Fruit fly (Drosophila melanogaster) whole organism, embryonic: ENCODE data around the gene CG33795.

Experiments used
- CG13296 ChIP-seq: fragments of 200-800 bp; sonication (Bioruptor generic); optimal IDR thresholded peaks from 3 replicates; lab custom pipeline; 2018; ENCODE audit warnings: missing biosample characterization, mild to moderate bottlenecking, missing genetic modification characterization
- CG13624 ChIP-seq: fragments of 200-800 bp; sonication (Bioruptor generic); optimal IDR thresholded peaks from 2 replicates; lab custom pipeline; 2016; ENCODE audit warnings: missing biosample characterization, missing genetic modification characterization
- CG14965 ChIP-seq: fragments of 200-800 bp; sonication (Bioruptor generic); optimal IDR thresholded peaks from 2 replicates; lab custom pipeline; 2016; ENCODE audit warnings: missing biosample characterization, missing genetic modification characterization, borderline replicate concordance
- CG15479 ChIP-seq: fragments of 200-800 bp; sonication (Bioruptor generic); optimal IDR thresholded peaks from 3 replicates; lab custom pipeline; 2019; ENCODE audit warnings: missing biosample characterization, mild to moderate bottlenecking, missing genetic modification characterization, moderate library complexity
- CG1647 ChIP-seq: fragments of 200-800 bp; sonication (Bioruptor generic); optimal IDR thresholded peaks from 3 replicates; lab custom pipeline; 2016; ENCODE audit warnings: missing biosample characterization, missing genetic modification characterization
- CG16815 ChIP-seq: fragments of 200-800 bp; sonication (Bioruptor generic); optimal IDR thresholded peaks from 3 replicates; lab custom pipeline; 2017; ENCODE audit warnings: missing biosample characterization, mild to moderate bottlenecking, missing genetic modification characterization
- CG17328 ChIP-seq: fragments of 200-800 bp; sonication (Bioruptor generic); IDR thresholded peaks from 2 replicates; pipeline ENCODE4 v1.3.6; 2022; ENCODE audit warnings: missing biosample characterization, missing genetic modification characterization
- CG17359 ChIP-seq: fragments of 200-800 bp; sonication (Bioruptor generic); optimal IDR thresholded peaks from 3 replicates; lab custom pipeline; 2018; ENCODE audit warnings: missing biosample characterization, mild to moderate bottlenecking, missing genetic modification characterization, moderate library complexity
- CG17612 ChIP-seq: fragments of 200-800 bp; sonication (Bioruptor generic); IDR thresholded peaks from 2 replicates; pipeline ENCODE4 v1.3.6; 2022; ENCODE audit warnings: missing biosample characterization, missing genetic modification characterization
- CG18011 ChIP-seq: fragments of 200-800 bp; sonication (Bioruptor generic); optimal IDR thresholded peaks from 2 replicates; lab custom pipeline; 2017; ENCODE audit warnings: missing biosample characterization, missing genetic modification characterization, mild to moderate bottlenecking, moderate library complexity, missing genotype
- CG2889 ChIP-seq: fragments of 200-800 bp; sonication (Bioruptor generic); IDR thresholded peaks from 3 replicates; pipeline ENCODE4 v1.3.6; 2022; ENCODE audit warnings: missing biosample characterization, missing genetic modification characterization
- CG3065 ChIP-seq: fragments of 200-800 bp; sonication (Bioruptor generic); optimal IDR thresholded peaks from 2 replicates; lab custom pipeline; 2016; ENCODE audit warnings: missing biosample characterization, missing genetic modification characterization
- CG32767 ChIP-seq: fragments of 200-800 bp; sonication (Bioruptor generic); IDR thresholded peaks from 2 replicates; pipeline ENCODE4 v1.3.6; 2022; ENCODE audit warnings: missing biosample characterization, missing genetic modification characterization
- CG3407 ChIP-seq: fragments of 200-800 bp; sonication (Bioruptor generic); optimal IDR thresholded peaks from 2 replicates; lab custom pipeline; 2018; ENCODE audit warnings: missing biosample characterization, mild to moderate bottlenecking, missing genetic modification characterization
- CG4854 ChIP-seq: fragments of 200-800 bp; sonication (Bioruptor generic); optimal IDR thresholded peaks from 2 replicates; lab custom pipeline; 2016; ENCODE audit warnings: missing biosample characterization, missing genetic modification characterization, inconsistent platforms
- CG6765 ChIP-seq: fragments of 200-800 bp; sonication (Bioruptor generic); optimal IDR thresholded peaks from 3 replicates; lab custom pipeline; 2017; ENCODE audit warnings: missing biosample characterization, mild to moderate bottlenecking, missing genetic modification characterization
- CG7745 ChIP-seq: fragments of 200-800 bp; sonication (Bioruptor generic); optimal IDR thresholded peaks from 2 replicates; lab custom pipeline; 2018; ENCODE audit warnings: missing biosample characterization, mild to moderate bottlenecking, missing genetic modification characterization, moderate library complexity
- CG7928 ChIP-seq: fragments of 200-800 bp; sonication (Bioruptor generic); optimal IDR thresholded peaks from 2 replicates; lab custom pipeline; 2017; ENCODE audit warnings: missing biosample characterization, mild to moderate bottlenecking, missing genetic modification characterization
- CG8924 ChIP-seq: fragments of 200-800 bp; optimal IDR thresholded peaks from 3 replicates; lab custom pipeline; 2019; ENCODE audit warnings: missing biosample characterization, mild to moderate bottlenecking, missing genetic modification characterization, moderate library complexity
- CG8944 ChIP-seq: fragments of 200-800 bp; sonication (Bioruptor generic); optimal IDR thresholded peaks from 3 replicates; lab custom pipeline; 2016; ENCODE audit warnings: missing biosample characterization, missing genetic modification characterization
- CG9817 ChIP-seq: fragments of 200-800 bp; sonication (Bioruptor generic); optimal IDR thresholded peaks from 2 replicates; lab custom pipeline; 2018; ENCODE audit warnings: missing biosample characterization, mild to moderate bottlenecking, missing genetic modification characterization, moderate library complexity
- Deaf1 ChIP-seq: fragments of 200-800 bp; optimal IDR thresholded peaks from 3 replicates; lab custom pipeline; 2019; ENCODE audit warnings: missing biosample characterization, mild to moderate bottlenecking, missing genetic modification characterization, moderate library complexity
- Dip3 ChIP-seq: fragments of 200-800 bp; sonication (Bioruptor generic); optimal IDR thresholded peaks from 3 replicates; lab custom pipeline; 2016; ENCODE audit warnings: missing biosample characterization, missing genetic modification characterization
- Dp ChIP-seq: fragments of 200-800 bp; sonication (Bioruptor generic); optimal IDR thresholded peaks from 2 replicates; lab custom pipeline; 2018; ENCODE audit warnings: missing biosample characterization, mild to moderate bottlenecking, missing genetic modification characterization, moderate library complexity
- Drgx ChIP-seq: fragments of 200-800 bp; sonication (Bioruptor generic); IDR thresholded peaks from 2 replicates; pipeline ENCODE4 v1.3.6; 2022; ENCODE audit warnings: missing biosample characterization, missing genetic modification characterization
- Eip74EF ChIP-seq, 2 experiments: fragments of 200-800 bp in 1 of 2; fragments of >200 bp in 1 of 2; sonication (Bioruptor generic) in 1 of 2; optimal IDR thresholded peaks; 2 replicates each; lab custom pipeline; 2017 to 2019; ENCODE audit warnings: missing biosample characterization in 2 of 2, missing genetic modification characterization in 2 of 2, mild to moderate bottlenecking in 1 of 2, moderate library complexity in 1 of 2
- Hmx ChIP-seq: fragments of 200-800 bp; sonication (Bioruptor generic); optimal IDR thresholded peaks from 2 replicates; lab custom pipeline; 2016; ENCODE audit warnings: missing biosample characterization, missing genetic modification characterization
- Lpt ChIP-seq: fragments of >200 bp; optimal IDR thresholded peaks from 2 replicates; lab custom pipeline; 2018; ENCODE audit warnings: missing biosample characterization, missing genetic modification characterization
- Nf-YA ChIP-seq: fragments of 200-800 bp; sonication (Bioruptor generic); IDR thresholded peaks from 2 replicates; pipeline ENCODE4 v1.3.6; 2022; ENCODE audit warnings: missing biosample characterization, missing genetic modification characterization
- Rfx ChIP-seq: fragments of 200-800 bp; sonication (Bioruptor generic); IDR thresholded peaks from 2 replicates; pipeline ENCODE4 v1.3.6; 2022; ENCODE audit warnings: missing biosample characterization, missing genetic modification characterization
- Sox100B ChIP-seq: fragments of 200-800 bp; sonication (Bioruptor generic); optimal IDR thresholded peaks from 3 replicates; lab custom pipeline; 2018; ENCODE audit warnings: missing biosample characterization, mild to moderate bottlenecking, missing genetic modification characterization
- bowl ChIP-seq: fragments of 200-800 bp; sonication (Bioruptor generic); IDR thresholded peaks from 2 replicates; pipeline ENCODE4 v1.3.6; 2022; ENCODE audit warnings: missing biosample characterization, missing genetic modification characterization
- btn ChIP-seq: fragments of 200-800 bp; sonication (Bioruptor generic); optimal IDR thresholded peaks from 2 replicates; lab custom pipeline; 2016; ENCODE audit warnings: missing biosample characterization, missing genetic modification characterization
- crp ChIP-seq, 2 experiments: fragments of 200-800 bp; sonication (Bioruptor generic); optimal IDR thresholded peaks; 2 replicates in 1 of 2; 3 replicates in 1 of 2; lab custom pipeline; 2017; ENCODE audit warnings: missing biosample characterization in 2 of 2, missing genetic modification characterization in 2 of 2, mild to moderate bottlenecking in 1 of 2, moderate library complexity in 1 of 2
- da ChIP-seq: fragments of 200-800 bp; sonication (Bioruptor generic); optimal IDR thresholded peaks from 2 replicates; lab custom pipeline; 2016; ENCODE audit warnings: missing biosample characterization, missing genetic modification characterization
- danr ChIP-seq: fragments of 200-800 bp; sonication (Bioruptor generic); IDR thresholded peaks from 2 replicates; pipeline ENCODE4 v1.3.6; 2022; ENCODE audit warnings: missing biosample characterization, missing genetic modification characterization
- dmrt11E ChIP-seq: fragments of 200-800 bp; sonication (Bioruptor generic); optimal IDR thresholded peaks from 3 replicates; lab custom pipeline; 2018; ENCODE audit warnings: missing biosample characterization, mild to moderate bottlenecking, missing genetic modification characterization, moderate library complexity
- dmrt99B ChIP-seq: fragments of 200-800 bp; sonication (Bioruptor generic); optimal IDR thresholded peaks from 2 replicates; lab custom pipeline; 2018; ENCODE audit warnings: missing biosample characterization, mild to moderate bottlenecking, missing genetic modification characterization, moderate library complexity
- jing ChIP-seq: fragments of 200-800 bp; sonication (Bioruptor generic); optimal IDR thresholded peaks from 2 replicates; lab custom pipeline; 2018; ENCODE audit warnings: missing biosample characterization, mild to moderate bottlenecking, missing genetic modification characterization
- nerfin-2 ChIP-seq: fragments of 200-800 bp; sonication (Bioruptor generic); IDR thresholded peaks from 2 replicates; pipeline ENCODE4 v1.3.6; 2022; ENCODE audit warnings: missing biosample characterization, missing genetic modification characterization; ENCODE audit not compliant: partially characterized antibody
- nmo ChIP-seq: fragments of 200-800 bp; sonication (Bioruptor generic); optimal IDR thresholded peaks from 2 replicates; lab custom pipeline; 2018; ENCODE audit warnings: missing biosample characterization, mild to moderate bottlenecking, missing genetic modification characterization, moderate library complexity
- onecut ChIP-seq: fragments of 200-800 bp; sonication (Bioruptor generic); IDR thresholded peaks from 2 replicates; pipeline ENCODE4 v1.3.6; 2022; ENCODE audit warnings: missing biosample characterization, missing genetic modification characterization
- sc ChIP-seq, 3 experiments: fragments of >200 bp in 2 of 3; fragments of 200-800 bp in 1 of 3; sonication (Bioruptor generic) in 1 of 3; optimal IDR thresholded peaks; 2 replicates in 2 of 3; 3 replicates in 1 of 3; lab custom pipeline; 2017; ENCODE audit warnings: mild to moderate bottlenecking in 1 of 3, missing biosample characterization in 1 of 3, missing genetic modification characterization in 1 of 3, missing genetic modification reagents in 1 of 3
- so ChIP-seq: fragments of 200-800 bp; sonication (Bioruptor generic); IDR thresholded peaks from 3 replicates; pipeline ENCODE4 v1.3.6; 2022; ENCODE audit warnings: missing biosample characterization, missing genetic modification characterization
- sqz ChIP-seq: fragments of 200-800 bp; sonication (Bioruptor generic); optimal IDR thresholded peaks from 3 replicates; lab custom pipeline; 2018; ENCODE audit warnings: missing biosample characterization, mild to moderate bottlenecking, missing genetic modification characterization
- tin ChIP-seq: fragments of 200-800 bp; sonication (Bioruptor generic); optimal IDR thresholded peaks from 3 replicates; lab custom pipeline; 2016; ENCODE audit warnings: missing biosample characterization, missing genetic modification characterization
- tna ChIP-seq: fragments of 200-800 bp; sonication (Bioruptor generic); IDR thresholded peaks from 2 replicates; pipeline ENCODE4 v1.3.6; 2022; ENCODE audit warnings: missing biosample characterization, missing genetic modification characterization; ENCODE audit not compliant: partially characterized antibody
- tup ChIP-seq: fragments of 200-800 bp; sonication (Bioruptor generic); optimal IDR thresholded peaks from 2 replicates; lab custom pipeline; 2016; ENCODE audit warnings: missing biosample characterization, mild to moderate bottlenecking, missing genetic modification characterization, moderate library complexity
- zfh2 ChIP-seq: fragments of 200-800 bp; sonication (Bioruptor generic); optimal IDR thresholded peaks from 2 replicates; lab custom pipeline; 2016; ENCODE audit warnings: missing biosample characterization, missing genetic modification characterization

The CG33795 gene

dm6 chr3L:16160420-16161069 lies 10.6 kb downstream of the CG33795 start (continued):
- TF ChIP-seq CG17328 (no peak), Dp (GFP tag; lab: Kevin White, UChicago) (no peak), CG8944 (GFP tag; lab: Kevin White, UChicago) (no peak), CG3407 (GFP tag; lab: Kevin White, UChicago) (no peak), nmo (GFP tag; lab: Kevin White, UChicago) (peak; percentile 69), CG6765 (GFP tag; lab: Kevin White, UChicago) (no peak), Rfx (GFP tag; lab: Robert Waterston, UW) (peak; percentile 69), tin (GFP tag; lab: Kevin White, UChicago) (peak; percentile 11), CG4854 (GFP tag; lab: Kevin White, UChicago) (peak; percentile 31), Drgx (no peak), Dip3 (GFP tag; lab: Kevin White, UChicago) (peak; percentile 73), sc (optimal IDR thresholded peaks at IDR 0.05; lab: Kevin White, UChicago) (no peak), sc (GFP tag; optimal IDR thresholded peaks at IDR 0.05; lab: Kevin White, UChicago) (peak; percentile 39), sqz (GFP tag; lab: Kevin White, UChicago) (no peak), CG17612 (GFP tag; lab: Robert Waterston, UW) (no peak), crp (GFP tag; optimal IDR thresholded peaks at IDR 0.05; lab: Kevin White, UChicago) (no peak), tna (GFP tag; lab: Robert Waterston, UW) (no peak), CG17359 (peak; percentile 0), CG7928 (GFP tag; lab: Kevin White, UChicago) (peak; percentile 15), da (GFP tag; lab: Kevin White, UChicago) (no peak), CG1647 (GFP tag; lab: Kevin White, UChicago) (no peak), Sox100B (GFP tag; lab: Kevin White, UChicago) (peak; percentile 55), Deaf1 (tag; lab: Kevin White, UChicago) (peak; percentile 53), bowl (GFP tag; lab: Robert Waterston, UW) (no peak), jing (GFP tag; lab: Kevin White, UChicago) (peak; percentile 22), CG13624 (GFP tag; lab: Kevin White, UChicago) (peak; percentile 49), Hmx (no peak), CG8924 (tag; lab: Kevin White, UChicago) (peak; percentile 73), CG3065 (GFP tag; lab: Kevin White, UChicago) (no peak), danr (GFP tag; lab: Robert Waterston, UW) (0 out of 2 replicates have a peak, but pooled peaks have one; percentile 15), CG18011 (GFP tag; lab: Kevin White, UChicago) (no peak), tup (GFP tag; lab: Kevin White, UChicago) (no peak), nerfin-2 (GFP tag; lab: Robert Waterston, UW) (no peak; the same call in 1 of the 2 replicates), CG13296 (peak; percentile 70), Eip74EF (GFP tag; optimal IDR thresholded peaks at IDR 0.05; lab: Kevin White, UChicago) (peak in 1 of 2 experiments; percentile 25), Nf-YA (GFP tag; lab: Robert Waterston, UW) (no peak), CG16815 (GFP tag; lab: Kevin White, UChicago) (peak; percentile 39), Lpt (GFP tag; lab: Kevin White, UChicago) (no peak), CG14965 (GFP tag; lab: Kevin White, UChicago) (no peak), dmrt99B (tag; lab: Kevin White, UChicago) (peak; percentile 71), so (GFP tag; lab: Robert Waterston, UW) (no peak; the same call in 2 of the 3 replicates), CG9817 (tag; lab: Kevin White, UChicago) (peak; percentile 72), CG7745 (no peak), CG32767 (GFP tag; lab: Robert Waterston, UW) (no peak), onecut (GFP tag; lab: Robert Waterston, UW) (no peak; the same call in 1 of the 2 replicates), CG15479 (no peak), CG2889 (GFP tag; lab: Robert Waterston, UW) (no peak), dmrt11E (tag; lab: Kevin White, UChicago) (no peak), btn (GFP tag; lab: Kevin White, UChicago) (no peak), zfh2 (GFP tag; lab: Kevin White, UChicago) (peak; percentile 58)
